Worm (Caenorhabditis elegans) whole organism, late embryonic: ENCODE data around the gene C37E2.10.

Experiments used
- F13H6.1 ChIP-seq: sonication (generic microtip); optimal IDR thresholded peaks from 2 replicates; lab custom pipeline; 2016; ENCODE audit warnings: missing genetic modification characterization, missing compliant biosample characterization
- K09A11.1 ChIP-seq: sonication (generic microtip); optimal IDR thresholded peaks from 2 replicates; lab custom pipeline; 2017; ENCODE audit warnings: antibody characterized with exemption, mild to moderate bottlenecking, missing genetic modification characterization, missing compliant biosample characterization; ENCODE audit not compliant: insufficient read depth
- ama-1 ChIP-seq: fragments of 150-350 bp; optimal IDR thresholded peaks from 2 replicates; lab custom pipeline; 2014
- ceh-24 ChIP-seq: sonication (generic microtip); optimal IDR thresholded peaks from 2 replicates; lab custom pipeline; 2016; ENCODE audit warnings: mild to moderate bottlenecking, missing genetic modification characterization, missing compliant biosample characterization
- ceh-45 ChIP-seq: fragments of 200-800 bp; sonication (Bioruptor generic); IDR thresholded peaks from 2 replicates; pipeline ENCODE4 v1.3.6; 2022; ENCODE audit warnings: missing genetic modification reagents, missing genetic modification characterization, missing compliant biosample characterization
- elt-2 ChIP-seq: sonication (generic microtip); optimal IDR thresholded peaks from 2 replicates; lab custom pipeline; 2016; ENCODE audit warnings: missing genetic modification reagents, missing genetic modification characterization, missing compliant biosample characterization
- nhr-11 ChIP-seq: fragments of 150-350 bp; optimal IDR thresholded peaks from 2 replicates; lab custom pipeline; 2014; ENCODE audit warnings: missing biosample characterization, missing genetic modification characterization
- pha-4 ChIP-seq: fragments of 150-350 bp; optimal IDR thresholded peaks from 2 replicates; lab custom pipeline; 2018; ENCODE audit warnings: missing biosample characterization, missing genetic modification reagents, missing genetic modification characterization
- rnt-1 ChIP-seq: sonication (generic microtip); optimal IDR thresholded peaks from 2 replicates; lab custom pipeline; 2016; ENCODE audit warnings: missing genetic modification characterization, missing compliant biosample characterization
- sox-4 ChIP-seq: sonication (generic microtip); optimal IDR thresholded peaks from 2 replicates; lab custom pipeline; 2017; ENCODE audit warnings: mild to moderate bottlenecking, missing genetic modification characterization, inconsistent platforms, missing compliant biosample characterization
- tbx-2 ChIP-seq: sonication (generic microtip); optimal IDR thresholded peaks from 2 replicates; lab custom pipeline; 2016; ENCODE audit warnings: missing genetic modification characterization, missing compliant biosample characterization

- TF ChIP-seq pha-4 (tag; lab: Kevin White, UChicago) (no peak), sox-4 (tag; lab: Kevin White, UChicago) (no peak), rnt-1 (tag; lab: Kevin White, UChicago) (no peak), ceh-45 (GFP tag; lab: Robert Waterston, UW) (no peak), ceh-24 (tag; lab: Kevin White, UChicago) (no peak), ama-1 (lab: Kevin White, UChicago) (no peak), tbx-2 (no peak), F13H6.1 (tag; lab: Kevin White, UChicago) (no peak), nhr-11 (no peak), K09A11.1 (no peak), elt-2 (tag; lab: Kevin White, UChicago) (no peak)
Observed at ce11 chrX:14145634-14146033, 33.2 kb upstream of the C37E2.10 start.
